Fruit fly (Drosophila melanogaster): ENCODE results near the gene Pfdn1.

The Pfdn1 gene

dm6 chr2L:6088371-6089365 is 19.8 kb downstream of the Pfdn1 start (continued):
- TF ChIP-seq Atf6 (GFP tag; IDR thresholded peaks at IDR 0.05) (no peak), dm (GFP tag; optimal IDR thresholded peaks at IDR 0.05) (peak; percentile 93), row (GFP tag; IDR thresholded peaks at IDR 0.05) (peak; percentile 14; the same call in 2 of the 3 replicates), pum (GFP tag; optimal IDR thresholded peaks at IDR 0.05) (no peak), CG17612 (GFP tag; IDR thresholded peaks at IDR 0.05) (no peak), sc (optimal IDR thresholded peaks at IDR 0.05) (no peak), sc (GFP tag; optimal IDR thresholded peaks at IDR 0.05) (peak; percentile 25), D19B (GFP tag; optimal IDR thresholded peaks at IDR 0.05) (no peak), Side (GFP tag; optimal IDR thresholded peaks at IDR 0.05) (peak; percentile 44), crc (GFP tag; optimal IDR thresholded peaks at IDR 0.05) (no peak), hth (optimal IDR thresholded peaks at IDR 0.05) (no peak), scrt (GFP tag; optimal IDR thresholded peaks at IDR 0.05) (peak; percentile 64), BtbVII (GFP tag; optimal IDR thresholded peaks at IDR 0.05) (no peak), Trl (optimal IDR thresholded peaks at IDR 0.05) (peak; percentile 75 to 81), Trl (GFP tag; optimal IDR thresholded peaks at IDR 0.05) (peak; percentile 42), bbx (GFP tag; IDR thresholded peaks at IDR 0.05; ENCODE audit: partially characterized antibody) (peak; percentile 71), CkIIα-i1 (GFP tag; IDR thresholded peaks at IDR 0.05) (no peak), phol (tag; optimal IDR thresholded peaks at IDR 0.05) (no peak), CG31365 (tag; optimal IDR thresholded peaks at IDR 0.05) (no peak), pan (optimal IDR thresholded peaks at IDR 0.05) (no peak), pan (GFP tag; optimal IDR thresholded peaks at IDR 0.05 in 1 of 2, IDR thresholded peaks at IDR 0.05 in 1 of 2) (peak in 1 of 2 experiments; percentile 39), exex (tag; optimal IDR thresholded peaks at IDR 0.05) (peak; percentile 6), run (tag; optimal IDR thresholded peaks at IDR 0.05) (peak; percentile 71), ap (GFP tag; IDR thresholded peaks at IDR 0.05) (no peak), Fer1 (GFP tag; optimal IDR thresholded peaks at IDR 0.05) (peak; percentile 30), CG11560 (tag; IDR thresholded peaks at IDR 0.05) (no peak), Max (GFP tag; optimal IDR thresholded peaks at IDR 0.05) (peak; percentile 81), CG2889 (GFP tag; IDR thresholded peaks at IDR 0.05) (no peak), croc (GFP tag; conservative IDR thresholded peaks at IDR 0.05) (no peak), sisA (GFP tag; IDR thresholded peaks at IDR 0.05) (no peak), Rfx (GFP tag; IDR thresholded peaks at IDR 0.05) (no peak), CG30431 (GFP tag; optimal IDR thresholded peaks at IDR 0.05) (no peak), al (GFP tag; IDR thresholded peaks at IDR 0.05) (no peak), ind (GFP tag; optimal IDR thresholded peaks at IDR 0.05) (no peak), Atf-2 (GFP tag; optimal IDR thresholded peaks at IDR 0.05) (no peak), gem (tag; optimal IDR thresholded peaks at IDR 0.05) (peak; percentile 63), Usf (GFP tag; optimal IDR thresholded peaks at IDR 0.05) (peak; percentile 1)

- TF ChIP-seq sens (GFP tag) (peak; percentile 2), pzg (GFP tag; optimal IDR thresholded peaks at IDR 0.05) (no peak), CG1529 (GFP tag; optimal IDR thresholded peaks at IDR 0.05) (no peak), exex (tag; optimal IDR thresholded peaks at IDR 0.05) (peak; percentile 68), GATAe (GFP tag; conservative IDR thresholded peaks at IDR 0.05) (peak; percentile 80), mirr (GFP tag; optimal IDR thresholded peaks at IDR 0.05) (peak; percentile 89), grn (GFP tag; optimal IDR thresholded peaks at IDR 0.05) (peak; percentile 61), sd (tag; optimal IDR thresholded peaks at IDR 0.05) (peak; percentile 59), Med (GFP tag) (peak; percentile 19)
Measured at dm6 chr2L:6089604-6090198, 20.8 kb downstream of the Pfdn1 start.

All from whole organism, embryonic.